Fruit fly (Drosophila melanogaster): ENCODE measurements around the gene CG43448.

CG43448 gene

DNA sequence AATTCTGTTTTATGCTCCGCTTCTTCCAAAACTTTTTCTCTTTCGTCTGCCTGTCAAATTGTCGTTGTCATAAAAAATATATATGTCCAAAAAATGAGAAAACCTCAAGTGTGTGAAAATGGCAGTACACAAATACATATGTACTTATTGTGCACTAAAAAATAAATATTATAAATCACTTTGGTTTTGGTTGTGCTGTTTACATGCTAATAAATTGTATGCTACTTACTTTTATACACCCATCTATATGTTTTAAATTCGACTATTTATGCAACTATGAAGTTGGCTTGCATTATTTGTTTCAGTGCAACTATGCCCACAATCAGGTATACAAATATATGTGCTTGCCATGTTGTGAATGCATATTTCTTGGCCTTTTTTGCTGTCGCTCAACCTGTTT, 20.1 kb upstream of the CG43448 start (continued):
- TF ChIP-seq lz (GFP tag; optimal IDR thresholded peaks at IDR 0.05) = peak; percentile 92
- TF ChIP-seq Sox14 (GFP tag; optimal IDR thresholded peaks at IDR 0.05) = peak; percentile 78
- TF ChIP-seq CG6854 (GFP tag; optimal IDR thresholded peaks at IDR 0.05) = no peak
- peak; percentile 76 for TF ChIP-seq CG31627 (GFP tag; optimal IDR thresholded peaks at IDR 0.05)
- peak; percentile 85 for TF ChIP-seq CG10631 (GFP tag; optimal IDR thresholded peaks at IDR 0.05)
- TF ChIP-seq Blimp-1 (GFP tag; optimal IDR thresholded peaks at IDR 0.05) = peak; percentile 35
- peak; percentile 89 for TF ChIP-seq Eip75B (GFP tag; optimal IDR thresholded peaks at IDR 0.05)
- TF ChIP-seq dsx (GFP tag; optimal IDR thresholded peaks at IDR 0.05; ENCODE audit: poor library complexity, severe bottlenecking) = peak; percentile 85
- TF ChIP-seq Lpt (GFP tag; optimal IDR thresholded peaks at IDR 0.05) = peak; percentile 24
- peak; percentile 86 for TF ChIP-seq acj6 (GFP tag; optimal IDR thresholded peaks at IDR 0.05)
- TF ChIP-seq achi (GFP tag; optimal IDR thresholded peaks at IDR 0.05) = peak; percentile 68
- TF ChIP-seq Hr38 (GFP tag; optimal IDR thresholded peaks at IDR 0.05) = no peak
- TF ChIP-seq Eip93F (GFP tag; optimal IDR thresholded peaks at IDR 0.05) = peak; percentile 93
- no peak for TF ChIP-seq fkh (GFP tag; optimal IDR thresholded peaks at IDR 0.05)
- TF ChIP-seq ss (GFP tag; optimal IDR thresholded peaks at IDR 0.05) = peak; percentile 73 to 81
- peak; percentile 76 for TF ChIP-seq CG3919 (GFP tag; optimal IDR thresholded peaks at IDR 0.05)
- TF ChIP-seq CG8319 (GFP tag; optimal IDR thresholded peaks at IDR 0.05) = peak; percentile 81
- no peak for TF ChIP-seq fd85E (GFP tag; optimal IDR thresholded peaks at IDR 0.05)

DNA sequence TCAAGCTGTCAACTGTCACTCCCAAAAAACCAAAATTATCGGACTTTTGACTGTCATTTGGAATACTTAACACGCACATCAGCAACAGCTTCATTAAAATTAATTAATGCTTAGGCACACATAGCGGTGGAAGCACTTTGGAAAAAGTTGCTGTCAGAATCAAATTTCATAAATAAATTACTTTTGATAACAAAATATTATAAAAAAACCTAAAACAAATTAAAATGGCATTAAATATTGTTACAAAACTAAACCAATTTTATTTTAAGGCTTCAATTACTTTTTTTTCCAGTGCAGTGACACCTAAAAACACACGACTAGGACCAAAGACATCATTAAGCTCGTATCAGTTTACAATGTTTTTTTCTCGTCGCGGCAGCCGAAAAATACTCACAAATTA, 18.7 kb upstream of the CG43448 start:
- TF ChIP-seq lz (GFP tag; optimal IDR thresholded peaks at IDR 0.05) (peak; percentile 37), CG4318 (GFP tag; optimal IDR thresholded peaks at IDR 0.05) (no peak), Ets96B (tag; optimal IDR thresholded peaks at IDR 0.05) (peak; percentile 45), fd85E (GFP tag; optimal IDR thresholded peaks at IDR 0.05) (no peak), CG11294 (GFP tag; IDR thresholded peaks at IDR 0.05) (no peak), CG16779 (tag; optimal IDR thresholded peaks at IDR 0.05) (no peak), Hr39 (GFP tag; optimal IDR thresholded peaks at IDR 0.05) (peak; percentile 29), CG3032 (tag; optimal IDR thresholded peaks at IDR 0.05) (peak; percentile 59), vri (GFP tag; optimal IDR thresholded peaks at IDR 0.05) (no peak), svp (GFP tag) (peak; percentile 51), CG7368 (GFP tag; optimal IDR thresholded peaks at IDR 0.05) (peak; percentile 2), Eip78C (GFP tag) (peak; percentile 93), Sox14 (GFP tag; optimal IDR thresholded peaks at IDR 0.05) (peak; percentile 37), CG6854 (GFP tag; optimal IDR thresholded peaks at IDR 0.05) (no peak), spab (GFP tag; optimal IDR thresholded peaks at IDR 0.05) (peak; percentile 57), CG6792 (GFP tag; optimal IDR thresholded peaks at IDR 0.05) (no peak), achi (GFP tag; optimal IDR thresholded peaks at IDR 0.05) (peak; percentile 67), CG8319 (GFP tag; optimal IDR thresholded peaks at IDR 0.05) (peak; percentile 14), CG6276 (GFP tag; optimal IDR thresholded peaks at IDR 0.05) (no peak), Ets21C (GFP tag; optimal IDR thresholded peaks at IDR 0.05) (peak; percentile 17), Hr4 (GFP tag; optimal IDR thresholded peaks at IDR 0.05) (peak; percentile 31), ss (GFP tag; optimal IDR thresholded peaks at IDR 0.05) (peak in 1 of 2 experiments; percentile 2), acj6 (GFP tag; optimal IDR thresholded peaks at IDR 0.05) (peak; percentile 59), dac (GFP tag; optimal IDR thresholded peaks at IDR 0.05) (no peak), CG34406 (GFP tag; optimal IDR thresholded peaks at IDR 0.05) (peak; percentile 71), fkh (GFP tag; optimal IDR thresholded peaks at IDR 0.05) (no peak), OdsH (GFP tag; optimal IDR thresholded peaks at IDR 0.05) (peak; percentile 64), CG8119 (GFP tag; IDR thresholded peaks at IDR 0.05) (peak; percentile 73), CG10669 (GFP tag; optimal IDR thresholded peaks at IDR 0.05) (peak; percentile 56), net (GFP tag; optimal IDR thresholded peaks at IDR 0.05) (peak; percentile 21), CG32006 (GFP tag; optimal IDR thresholded peaks at IDR 0.05) (peak; percentile 49), topi (GFP tag; optimal IDR thresholded peaks at IDR 0.05) (peak; percentile 56), CG3919 (GFP tag; optimal IDR thresholded peaks at IDR 0.05) (peak; percentile 67), CG9139 (GFP tag; optimal IDR thresholded peaks at IDR 0.05) (no peak), pdm3 (GFP tag; optimal IDR thresholded peaks at IDR 0.05) (peak; percentile 52), CG10631 (GFP tag; optimal IDR thresholded peaks at IDR 0.05) (peak; percentile 43), dsx (GFP tag; optimal IDR thresholded peaks at IDR 0.05; ENCODE audit: poor library complexity, severe bottlenecking) (no peak), CG6163 (GFP tag; IDR thresholded peaks at IDR 0.05) (peak; percentile 68), CG11902 (GFP tag; optimal IDR thresholded peaks at IDR 0.05) (peak; percentile 19), Lpt (GFP tag; optimal IDR thresholded peaks at IDR 0.05) (no peak), Eip93F (GFP tag; optimal IDR thresholded peaks at IDR 0.05) (no peak), Hr38 (GFP tag; optimal IDR thresholded peaks at IDR 0.05) (no peak), esn (GFP tag; optimal IDR thresholded peaks at IDR 0.05) (peak; percentile 65), fd59A (GFP tag; optimal IDR thresholded peaks at IDR 0.05) (peak; percentile 62), Sox15 (GFP tag; optimal IDR thresholded peaks at IDR 0.05) (peak; percentile 21)
